Worm (Caenorhabditis elegans): Measurements from ENCODE around the gene T08A11.1.

T08A11.1 gene

ce11 chrIII:4237660-4238059 is 25.3 kb downstream of the T08A11.1 start (continued):
- TF ChIP-seq ztf-16 (tag; optimal IDR thresholded peaks at IDR 0.05) (no peak), lin-11 (tag; optimal IDR thresholded peaks at IDR 0.05) (no peak), hlh-15 (tag; optimal IDR thresholded peaks at IDR 0.05) (no peak), T23F11.4 (GFP tag; optimal IDR thresholded peaks at IDR 0.05) (no peak), rnt-1 (tag; optimal IDR thresholded peaks at IDR 0.05) (peak; percentile 92), pros-1 (tag; optimal IDR thresholded peaks at IDR 0.05) (peak; percentile 76), K02D7.2 (tag; optimal IDR thresholded peaks at IDR 0.05) (no peak), gmeb-2 (tag; optimal IDR thresholded peaks at IDR 0.05) (no peak), mec-3 (tag; optimal IDR thresholded peaks at IDR 0.05; ENCODE audit: borderline replicate concordance) (no peak), unc-42 (tag; optimal IDR thresholded peaks at IDR 0.05) (peak; percentile 59), pqm-1 (tag; optimal IDR thresholded peaks at IDR 0.05) (peak; percentile 81), ahr-1 (tag; optimal IDR thresholded peaks at IDR 0.05) (no peak), pat-9 (tag; optimal IDR thresholded peaks at IDR 0.05) (no peak), ceh-31 (tag; optimal IDR thresholded peaks at IDR 0.05) (peak; percentile 80), elt-2 (tag; optimal IDR thresholded peaks at IDR 0.05) (no peak), fax-1 (tag; optimal IDR thresholded peaks at IDR 0.05) (peak; percentile 1), ceh-34 (tag; optimal IDR thresholded peaks at IDR 0.05) (peak; percentile 70), nhr-11 (tag; optimal IDR thresholded peaks at IDR 0.05) (peak; percentile 91), npax-4 (tag; optimal IDR thresholded peaks at IDR 0.05) (no peak)

ce11 chrIII:4236178-4236577 is 26.8 kb downstream of the T08A11.1 start:
- no peak for TF ChIP-seq C08G9.2 (tag; optimal IDR thresholded peaks at IDR 0.05)
- no peak for TF ChIP-seq lim-6 (tag; optimal IDR thresholded peaks at IDR 0.05)
- peak; percentile 24 for TF ChIP-seq tbx-2 (tag; optimal IDR thresholded peaks at IDR 0.05)
- no peak for TF ChIP-seq elt-4 (tag; optimal IDR thresholded peaks at IDR 0.05)
- no peak for TF ChIP-seq ceh-31 (tag; optimal IDR thresholded peaks at IDR 0.05)
- TF ChIP-seq ahr-1 (tag; optimal IDR thresholded peaks at IDR 0.05) = no peak
- no peak for TF ChIP-seq eyg-1 (tag; optimal IDR thresholded peaks at IDR 0.05)
- TF ChIP-seq odd-2 (tag; optimal IDR thresholded peaks at IDR 0.05) = no peak
- no peak for TF ChIP-seq hlh-15 (tag; optimal IDR thresholded peaks at IDR 0.05)

- TF ChIP-seq nfya-1 (tag; optimal IDR thresholded peaks at IDR 0.05) (peak; percentile 88), fax-1 (tag; optimal IDR thresholded peaks at IDR 0.05) (no peak)
Observed at ce11 chrIII:4234642-4235295, 28.2 kb downstream of the T08A11.1 start.

- TF ChIP-seq tbx-2 (tag; optimal IDR thresholded peaks at IDR 0.05) = no peak
Observed at ce11 chrIII:4232811-4233269, 30.1 kb downstream of the T08A11.1 start, which contains the start of gene nhr-20. nhr-20 (minus strand) TSS chrIII:4233219.

- TF ChIP-seq unc-55 (GFP tag; optimal IDR thresholded peaks at IDR 0.05) = no peak
- no peak for TF ChIP-seq T23F11.4 (GFP tag; optimal IDR thresholded peaks at IDR 0.05)
- TF ChIP-seq ceh-24 (tag; optimal IDR thresholded peaks at IDR 0.05) = no peak
- TF ChIP-seq ceh-2 (tag; optimal IDR thresholded peaks at IDR 0.05) = no peak
- TF ChIP-seq unc-86 (tag; optimal IDR thresholded peaks at IDR 0.05) = no peak
- no peak for TF ChIP-seq pha-4 (tag; optimal IDR thresholded peaks at IDR 0.05)
- no peak for TF ChIP-seq npax-4 (tag; optimal IDR thresholded peaks at IDR 0.05)
- no peak for TF ChIP-seq K09A11.1 (tag; optimal IDR thresholded peaks at IDR 0.05; ENCODE audit: insufficient read depth)
- no peak for TF ChIP-seq nhr-232 (tag; optimal IDR thresholded peaks at IDR 0.05)
- no peak for TF ChIP-seq ttx-3 (tag; optimal IDR thresholded peaks at IDR 0.05)
Observed at ce11 chrIII:4231372-4231771, 31.6 kb downstream of the T08A11.1 start.

Data from whole organism, late embryonic.